Fruit fly (Drosophila melanogaster): ENCODE results near the gene Nos.

DNA sequence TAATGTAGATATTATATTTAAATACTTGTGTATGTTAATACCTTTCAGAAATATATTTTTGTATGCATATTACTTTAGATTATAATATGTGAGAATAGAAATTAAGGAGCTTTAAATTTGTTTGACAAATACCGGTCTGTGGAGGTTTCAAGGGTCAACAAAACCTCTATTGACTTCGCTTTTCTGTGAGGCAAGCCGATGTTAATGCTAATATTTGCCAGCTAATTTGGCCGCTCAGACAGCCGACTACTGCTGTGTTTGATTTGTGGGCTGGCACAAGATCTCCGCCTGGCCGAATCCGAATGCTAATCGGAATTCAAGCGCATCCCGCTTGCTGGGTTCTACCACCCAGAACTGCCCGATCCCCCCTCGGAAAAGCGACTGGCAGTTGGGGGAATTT, 82.7 kb downstream of the Nos start:
- no peak for TF ChIP-seq tj (GFP tag; optimal IDR thresholded peaks at IDR 0.05)
- TF ChIP-seq pad (GFP tag; optimal IDR thresholded peaks at IDR 0.05), result no peak
- TF ChIP-seq kay (GFP tag; ENCODE audit: borderline replicate concordance), result no peak
- TF ChIP-seq CG12768 (GFP tag; optimal IDR thresholded peaks at IDR 0.05), result no peak
- TF ChIP-seq cnc (optimal IDR thresholded peaks at IDR 0.05), result no peak
- no peak for TF ChIP-seq Mnt (GFP tag; optimal IDR thresholded peaks at IDR 0.05)
- no peak for TF ChIP-seq toe (GFP tag; optimal IDR thresholded peaks at IDR 0.05)
- TF ChIP-seq ovo (GFP tag; optimal IDR thresholded peaks at IDR 0.05), result no peak
- TF ChIP-seq bab1 (GFP tag; optimal IDR thresholded peaks at IDR 0.05), result no peak
- no peak for TF ChIP-seq cic (GFP tag; optimal IDR thresholded peaks at IDR 0.05)
- no peak for TF ChIP-seq CG1620 (GFP tag; optimal IDR thresholded peaks at IDR 0.05)
- no peak for TF ChIP-seq CG33017 (tag; optimal IDR thresholded peaks at IDR 0.05)

Data from whole organism, adult.